Worm (Caenorhabditis elegans) whole organism, L1 larva: Measurements from ENCODE around the gene C25E10.13.

ENCODE experiments used
- alr-1 ChIP-seq: fragments of 200-800 bp; sonication (Bioruptor generic); optimal IDR thresholded peaks from 2 replicates; lab custom pipeline; 2018; ENCODE audit warnings: borderline replicate concordance, mild to moderate bottlenecking, missing genetic modification characterization, missing compliant biosample characterization
- ama-1 ChIP-seq: fragments of 150-350 bp; optimal IDR thresholded peaks from 2 replicates; lab custom pipeline; 2014
- egl-27 ChIP-seq, 2 experiments: fragments of 150-350 bp in 1 of 2; sonication (generic microtip); optimal IDR thresholded peaks; 3 replicates each; lab custom pipeline; 2017 to 2018; ENCODE audit warnings: missing biosample characterization in 2 of 2, missing genetic modification characterization in 2 of 2, missing genetic modification reagents in 2 of 2
- fkh-8 ChIP-seq: sonication (generic microtip); optimal IDR thresholded peaks from 2 replicates; lab custom pipeline; 2016; ENCODE audit warnings: mild to moderate bottlenecking, missing genetic modification characterization, missing compliant biosample characterization
- hpl-2 ChIP-seq: fragments of 150-350 bp; optimal IDR thresholded peaks from 2 replicates; lab custom pipeline; 2014; ENCODE audit warnings: missing biosample characterization, missing genetic modification reagents, missing genetic modification characterization
- lin-35 ChIP-seq, 2 experiments: fragments of 150-350 bp; optimal IDR thresholded peaks; 2 replicates each; lab custom pipeline; 2014; ENCODE audit warnings: missing biosample characterization in 2 of 2, missing genetic modification characterization in 2 of 2, missing genetic modification reagents in 2 of 2
- lir-3 ChIP-seq: sonication (generic microtip); optimal IDR thresholded peaks from 2 replicates; lab custom pipeline; 2016; ENCODE audit warnings: mild to moderate bottlenecking, missing genetic modification characterization, moderate library complexity, missing compliant biosample characterization; ENCODE audit not compliant: poor library complexity
- mdl-1 ChIP-seq, 2 experiments: fragments of 150-350 bp; optimal IDR thresholded peaks; 2 replicates each; lab custom pipeline; 2014 to 2017; ENCODE audit warnings: missing biosample characterization in 2 of 2, missing genetic modification characterization in 2 of 2, inconsistent platforms in 1 of 2
- nhr-12 ChIP-seq: sonication (generic microtip); optimal IDR thresholded peaks from 2 replicates; lab custom pipeline; 2017; ENCODE audit warnings: missing biosample characterization, missing genetic modification characterization
- snpc-4 ChIP-seq: fragments of 150-350 bp; optimal IDR thresholded peaks from 2 replicates; lab custom pipeline; 2014; ENCODE audit warnings: missing biosample characterization, missing genetic modification characterization
- unc-62 ChIP-seq: fragments of 150-350 bp; optimal IDR thresholded peaks from 2 replicates; lab custom pipeline; 2014; ENCODE audit warnings: missing biosample characterization, missing genetic modification reagents, missing genetic modification characterization
- zag-1 ChIP-seq: fragments of 150-350 bp; optimal IDR thresholded peaks from 2 replicates; lab custom pipeline; 2014; ENCODE audit warnings: missing biosample characterization, missing genetic modification characterization
- ztf-11 ChIP-seq, 2 experiments: sonication (generic microtip); optimal IDR thresholded peaks; 2 replicates each; lab custom pipeline; 2016 to 2017; ENCODE audit warnings: missing genetic modification characterization in 2 of 2, missing biosample characterization in 1 of 2, missing compliant biosample characterization in 1 of 2
- ztf-4 ChIP-seq: fragments of 150-350 bp; optimal IDR thresholded peaks from 2 replicates; lab custom pipeline; 2014; ENCODE audit warnings: missing biosample characterization, missing genetic modification characterization

ce11 chrV:9024713-9025112 is 34.8 kb upstream of the C25E10.13 start, which contains the start of gene bus-1:
- TF ChIP-seq ama-1, result no peak
- no peak for TF ChIP-seq snpc-4
- TF ChIP-seq lin-35 (GFP tag; optimal IDR thresholded peaks at IDR 0.05; lab: Kevin White, UChicago), result no peak
- no peak for TF ChIP-seq alr-1 (tag; lab: Kevin White, UChicago)
- no peak for TF ChIP-seq zag-1 (tag; lab: Kevin White, UChicago)
- no peak for TF ChIP-seq lir-3
- TF ChIP-seq egl-27 (tag; optimal IDR thresholded peaks at IDR 0.05; lab: Kevin White, UChicago), result no peak
- no peak for TF ChIP-seq ztf-4
- no peak for TF ChIP-seq ztf-11 (tag; optimal IDR thresholded peaks at IDR 0.05; lab: Kevin White, UChicago)
- TF ChIP-seq mdl-1 (tag; optimal IDR thresholded peaks at IDR 0.05; lab: Kevin White, UChicago), result no peak
- TF ChIP-seq nhr-12 (tag; lab: Kevin White, UChicago), result no peak
- TF ChIP-seq fkh-8 (tag; lab: Kevin White, UChicago), result no peak
- TF ChIP-seq unc-62 (GFP tag; lab: Kevin White, UChicago), result no peak
- TF ChIP-seq hpl-2 (GFP tag; lab: Kevin White, UChicago), result no peak
